Worm (Caenorhabditis elegans): Measurements from ENCODE around the gene mtl-2.

mtl-2 gene

ce11 chrV:14011427-14011826 is 7.0 kb downstream of the mtl-2 start (continued):
- TF ChIP-seq nfya-2 (GFP tag; IDR thresholded peaks at IDR 0.05), result no peak
- TF ChIP-seq ccch-3 (GFP tag; optimal IDR thresholded peaks at IDR 0.05), result no peak
- TF ChIP-seq snpc-4 (GFP tag; optimal IDR thresholded peaks at IDR 0.05), result no peak
- TF ChIP-seq snpc-4 (tag; optimal IDR thresholded peaks at IDR 0.05), result no peak
- no peak for TF ChIP-seq die-1 (tag; optimal IDR thresholded peaks at IDR 0.05)
- TF ChIP-seq F52B5.7 (tag; optimal IDR thresholded peaks at IDR 0.05), result no peak
- no peak for TF ChIP-seq gei-17 (GFP tag; optimal IDR thresholded peaks at IDR 0.05)
- TF ChIP-seq sdz-38 (tag; optimal IDR thresholded peaks at IDR 0.05), result no peak
- no peak for TF ChIP-seq F23B12.7 (tag; optimal IDR thresholded peaks at IDR 0.05; ENCODE audit: insufficient read depth)
- peak; percentile 93 for TF ChIP-seq zfh-2 (GFP tag; conservative IDR thresholded peaks at IDR 0.05)
- no peak for TF ChIP-seq attf-3 (GFP tag; conservative IDR thresholded peaks at IDR 0.05)
- no peak for TF ChIP-seq T26A5.8 (tag; optimal IDR thresholded peaks at IDR 0.05)
- no peak for TF ChIP-seq cebp-1 (GFP tag; IDR thresholded peaks at IDR 0.05)
- TF ChIP-seq cebp-1 (tag; optimal IDR thresholded peaks at IDR 0.05), result no peak
- TF ChIP-seq nfya-1 (tag; optimal IDR thresholded peaks at IDR 0.05; ENCODE audit: borderline replicate concordance, insufficient read depth), result no peak
- no peak for TF ChIP-seq F33H1.4 (GFP tag; IDR thresholded peaks at IDR 0.05)
- TF ChIP-seq lin-26 (GFP tag; IDR thresholded peaks at IDR 0.05), result peak; percentile 45; the same call in 1 of the 2 replicates
- TF ChIP-seq madf-6 (GFP tag; IDR thresholded peaks at IDR 0.05), result peak; percentile 19; the same call in 1 of the 2 replicates
- no peak for TF ChIP-seq aptf-2 (GFP tag; conservative IDR thresholded peaks at IDR 0.05)
- no peak for TF ChIP-seq tlf-1 (GFP tag; optimal IDR thresholded peaks at IDR 0.05)
- TF ChIP-seq unc-62 (GFP tag; optimal IDR thresholded peaks at IDR 0.05), result no peak
- TF ChIP-seq rpc-1 (optimal IDR thresholded peaks at IDR 0.05), result no peak
- TF ChIP-seq rpc-1 (tag; optimal IDR thresholded peaks at IDR 0.05), result no peak
- TF ChIP-seq Y79H2A.3 (GFP tag; conservative IDR thresholded peaks at IDR 0.05), result no peak
- no peak for TF ChIP-seq let-526 (GFP tag; IDR thresholded peaks at IDR 0.05)
- no peak for TF ChIP-seq B0019.2 (GFP tag; conservative IDR thresholded peaks at IDR 0.05)
- no peak for TF ChIP-seq nfyb-1 (GFP tag; IDR thresholded peaks at IDR 0.05)
- no peak for TF ChIP-seq egl-18 (GFP tag; IDR thresholded peaks at IDR 0.05)
- no peak for TF ChIP-seq somi-1 (GFP tag; optimal IDR thresholded peaks at IDR 0.05)
- TF ChIP-seq Y56A3A.18 (GFP tag; IDR thresholded peaks at IDR 0.05), result no peak

- no peak for TF ChIP-seq ztf-3 (GFP tag; optimal IDR thresholded peaks at IDR 0.05)
- TF ChIP-seq ceh-27 (GFP tag; optimal IDR thresholded peaks at IDR 0.05), result no peak
- TF ChIP-seq snpc-3.4 (tag; optimal IDR thresholded peaks at IDR 0.05), result no peak
- no peak for TF ChIP-seq rpc-1 (optimal IDR thresholded peaks at IDR 0.05)
- no peak for TF ChIP-seq rpc-1 (tag; optimal IDR thresholded peaks at IDR 0.05)
- TF ChIP-seq tbx-9 (tag; optimal IDR thresholded peaks at IDR 0.05; ENCODE audit: borderline replicate concordance), result no peak
- TF ChIP-seq nhr-179 (tag; optimal IDR thresholded peaks at IDR 0.05), result no peak
- TF ChIP-seq egrh-3 (GFP tag; IDR thresholded peaks at IDR 0.05), result no peak
- TF ChIP-seq hmg-20 (GFP tag; IDR thresholded peaks at IDR 0.05), result no peak
- no peak for TF ChIP-seq dpl-1 (GFP tag; optimal IDR thresholded peaks at IDR 0.05)
- no peak for TF ChIP-seq F33H1.4 (GFP tag; IDR thresholded peaks at IDR 0.05)
- no peak for TF ChIP-seq C06A6.2 (GFP tag; conservative IDR thresholded peaks at IDR 0.05)
- TF ChIP-seq unc-130 (GFP tag; optimal IDR thresholded peaks at IDR 0.05), result no peak
- no peak for TF ChIP-seq F57A8.1 (GFP tag; optimal IDR thresholded peaks at IDR 0.05)
- TF ChIP-seq ztf-6 (GFP tag; IDR thresholded peaks at IDR 0.05), result no peak
- no peak for TF ChIP-seq snpc-4 (GFP tag; optimal IDR thresholded peaks at IDR 0.05)
- TF ChIP-seq snpc-4 (tag; optimal IDR thresholded peaks at IDR 0.05), result no peak
- TF ChIP-seq dox-1 (GFP tag; IDR thresholded peaks at IDR 0.05), result no peak
- TF ChIP-seq efl-1 (GFP tag; optimal IDR thresholded peaks at IDR 0.05), result no peak
- TF ChIP-seq akir-1 (GFP tag; optimal IDR thresholded peaks at IDR 0.05), result no peak
- TF ChIP-seq tbp1 (GFP tag; optimal IDR thresholded peaks at IDR 0.05), result no peak
- no peak for TF ChIP-seq lin-40 (tag; optimal IDR thresholded peaks at IDR 0.05)
Observed at ce11 chrV:14010021-14010420, 8.5 kb downstream of the mtl-2 start.

All from whole organism, young adult.